Worm (Caenorhabditis elegans) whole organism, L1 larva: Measurements from ENCODE around the gene stc-1.

Source experiments
- C04F5.9 ChIP-seq: sonication (generic microtip); optimal IDR thresholded peaks from 2 replicates; lab custom pipeline; 2016; ENCODE audit warnings: missing genetic modification characterization, missing compliant biosample characterization
- C34B4.2 ChIP-seq: sonication (generic microtip); optimal IDR thresholded peaks from 2 replicates; lab custom pipeline; 2017; ENCODE audit warnings: mild to moderate bottlenecking, missing genetic modification characterization, missing compliant biosample characterization
- F16B12.6 ChIP-seq: fragments of 150-350 bp; optimal IDR thresholded peaks from 2 replicates; lab custom pipeline; 2014; ENCODE audit warnings: missing biosample characterization, missing genetic modification characterization
- aha-1 ChIP-seq: fragments of 150-350 bp; optimal IDR thresholded peaks from 2 replicates; lab custom pipeline; 2014; ENCODE audit warnings: missing biosample characterization, missing genetic modification characterization
- ama-1 ChIP-seq: fragments of 150-350 bp; optimal IDR thresholded peaks from 2 replicates; lab custom pipeline; 2014
- blmp-1 ChIP-seq: fragments of 150-350 bp; optimal IDR thresholded peaks from 2 replicates; lab custom pipeline; 2014; ENCODE audit warnings: missing biosample characterization, missing genetic modification characterization
- ceh-63 ChIP-seq: fragments of 200-800 bp; sonication (Bioruptor generic); optimal IDR thresholded peaks from 2 replicates; lab custom pipeline; 2018; ENCODE audit warnings: mild to moderate bottlenecking, missing genetic modification characterization, missing compliant biosample characterization
- ceh-8 ChIP-seq: fragments of 200-800 bp; sonication (Bioruptor generic); optimal IDR thresholded peaks from 2 replicates; lab custom pipeline; 2018; ENCODE audit warnings: mild to moderate bottlenecking, missing genetic modification characterization, moderate library complexity, missing compliant biosample characterization
- ceh-82 ChIP-seq, 3 experiments: fragments of 150-350 bp in 1 of 3; sonication (generic microtip) in 2 of 3; optimal IDR thresholded peaks; 2 replicates each; lab custom pipeline; 2014 to 2017; ENCODE audit warnings: missing biosample characterization in 3 of 3, missing genetic modification characterization in 3 of 3
- dpl-1 ChIP-seq, 3 experiments: fragments of 150-350 bp in 2 of 3; sonication (generic microtip) in 1 of 3; optimal IDR thresholded peaks; 2 replicates each; lab custom pipeline; 2014 to 2017; ENCODE audit warnings: missing biosample characterization in 3 of 3, missing genetic modification characterization in 3 of 3, missing genetic modification reagents in 3 of 3
- efl-1 ChIP-seq, 4 experiments: fragments of 150-350 bp; optimal IDR thresholded peaks in 3 of 4; peaks in 1 of 4; 1 replicate in 1 of 4; 2 replicates in 3 of 4; lab custom pipeline; 2014; ENCODE audit warnings: missing biosample characterization in 2 of 4, missing genetic modification characterization in 2 of 4, missing genetic modification reagents in 2 of 4
- egl-13 ChIP-seq: sonication (generic microtip); optimal IDR thresholded peaks from 2 replicates; lab custom pipeline; 2016; ENCODE audit warnings: missing genotype, missing genetic modification reagents, missing genetic modification characterization, missing compliant biosample characterization
- egl-27 ChIP-seq, 2 experiments: fragments of 150-350 bp in 1 of 2; sonication (generic microtip); optimal IDR thresholded peaks; 3 replicates each; lab custom pipeline; 2017 to 2018; ENCODE audit warnings: missing biosample characterization in 2 of 2, missing genetic modification characterization in 2 of 2, missing genetic modification reagents in 2 of 2
- elt-2 ChIP-seq: sonication (generic microtip); optimal IDR thresholded peaks from 2 replicates; lab custom pipeline; 2016; ENCODE audit warnings: missing genetic modification characterization, mild to moderate bottlenecking, inconsistent platforms, missing compliant biosample characterization, missing genetic modification reagents
- elt-3 ChIP-seq, 6 experiments: fragments of 150-350 bp in 1 of 6; sonication (generic microtip); optimal IDR thresholded peaks; 2 replicates each; lab custom pipeline; 2017 to 2018; ENCODE audit warnings: missing biosample characterization in 6 of 6, missing genetic modification characterization in 6 of 6, inconsistent platforms in 1 of 6
- hlh-17 ChIP-seq: fragments of 200-800 bp; sonication (Bioruptor generic); optimal IDR thresholded peaks from 2 replicates; lab custom pipeline; 2018; ENCODE audit warnings: missing genetic modification characterization, mild to moderate bottlenecking, missing compliant biosample characterization, moderate library complexity, borderline replicate concordance
- hlh-4 ChIP-seq: sonication (generic microtip); optimal IDR thresholded peaks from 2 replicates; lab custom pipeline; 2016; ENCODE audit warnings: mild to moderate bottlenecking, missing genetic modification characterization, missing compliant biosample characterization
- jun-1 ChIP-seq: fragments of 150-350 bp; optimal IDR thresholded peaks from 2 replicates; lab custom pipeline; 2014; ENCODE audit warnings: missing biosample characterization, missing genetic modification reagents, missing genetic modification characterization
- lin-35 ChIP-seq, 2 experiments: fragments of 150-350 bp; optimal IDR thresholded peaks; 2 replicates each; lab custom pipeline; 2014; ENCODE audit warnings: missing biosample characterization in 2 of 2, missing genetic modification characterization in 2 of 2, missing genetic modification reagents in 2 of 2
- mdl-1 ChIP-seq, 2 experiments: fragments of 150-350 bp; optimal IDR thresholded peaks; 2 replicates each; lab custom pipeline; 2014 to 2017; ENCODE audit warnings: missing biosample characterization in 2 of 2, missing genetic modification characterization in 2 of 2, inconsistent platforms in 1 of 2
- nhr-11 ChIP-seq: fragments of 150-350 bp; optimal IDR thresholded peaks from 2 replicates; lab custom pipeline; 2014; ENCODE audit warnings: missing biosample characterization, missing genetic modification characterization
- nhr-12 ChIP-seq: sonication (generic microtip); optimal IDR thresholded peaks from 2 replicates; lab custom pipeline; 2017; ENCODE audit warnings: missing biosample characterization, missing genetic modification characterization
- nhr-19 ChIP-seq: fragments of 200-800 bp; sonication (Bioruptor generic); conservative IDR thresholded peaks from 2 replicates; pipeline ENCODE4 v1.3.6; 2022; ENCODE audit warnings: missing genetic modification characterization, missing compliant biosample characterization
- nhr-20 ChIP-seq: sonication (generic microtip); optimal IDR thresholded peaks from 2 replicates; lab custom pipeline; 2016; ENCODE audit warnings: mild to moderate bottlenecking, missing genetic modification characterization, missing compliant biosample characterization
- nhr-237 ChIP-seq: fragments of 150-350 bp; optimal IDR thresholded peaks from 2 replicates; lab custom pipeline; 2014; ENCODE audit warnings: missing biosample characterization, missing genetic modification characterization
- nhr-47 ChIP-seq: sonication (generic microtip); optimal IDR thresholded peaks from 2 replicates; lab custom pipeline; 2016; ENCODE audit warnings: mild to moderate bottlenecking, missing genetic modification characterization, moderate library complexity, missing compliant biosample characterization
- nhr-71 ChIP-seq: sonication (generic microtip); optimal IDR thresholded peaks from 2 replicates; lab custom pipeline; 2016; ENCODE audit warnings: mild to moderate bottlenecking, missing genetic modification characterization, moderate library complexity, missing compliant biosample characterization
- nhr-85 ChIP-seq: sonication (generic microtip); peaks from one replicate; lab custom pipeline; 2016; ENCODE audit warnings: missing genetic modification characterization, inconsistent platforms, missing compliant biosample characterization
- nhr-90 ChIP-seq: sonication (generic microtip); optimal IDR thresholded peaks from 2 replicates; lab custom pipeline; 2016; ENCODE audit warnings: mild to moderate bottlenecking, missing genetic modification characterization, missing compliant biosample characterization; ENCODE audit not compliant: poor library complexity
- pax-3 ChIP-seq: fragments of 200-800 bp; sonication (Bioruptor generic); optimal IDR thresholded peaks from 2 replicates; lab custom pipeline; 2018; ENCODE audit warnings: mild to moderate bottlenecking, missing genetic modification characterization, moderate library complexity, missing compliant biosample characterization
- rnt-1 ChIP-seq: sonication (generic microtip); optimal IDR thresholded peaks from 2 replicates; lab custom pipeline; 2016; ENCODE audit warnings: mild to moderate bottlenecking, missing genetic modification characterization, moderate library complexity, missing compliant biosample characterization
- sptf-1 ChIP-seq: fragments of 150-350 bp; optimal IDR thresholded peaks from 2 replicates; lab custom pipeline; 2014; ENCODE audit warnings: missing biosample characterization, missing genetic modification characterization
- sup-37 ChIP-seq: fragments of 200-800 bp; sonication (Bioruptor generic); optimal IDR thresholded peaks from 2 replicates; lab custom pipeline; 2018; ENCODE audit warnings: mild to moderate bottlenecking, missing genetic modification characterization, missing compliant biosample characterization
- swsn-7 ChIP-seq: sonication (generic microtip); optimal IDR thresholded peaks from 2 replicates; lab custom pipeline; 2016; ENCODE audit warnings: missing genetic modification characterization, missing compliant biosample characterization
- tbx-2 ChIP-seq: sonication (generic microtip); optimal IDR thresholded peaks from 2 replicates; lab custom pipeline; 2016; ENCODE audit warnings: missing genetic modification characterization, missing compliant biosample characterization
- tlp-1 ChIP-seq: fragments of 150-350 bp; optimal IDR thresholded peaks from 2 replicates; lab custom pipeline; 2014; ENCODE audit warnings: missing biosample characterization, missing genetic modification characterization
- unc-130 ChIP-seq: fragments of 150-350 bp; optimal IDR thresholded peaks from 2 replicates; lab custom pipeline; 2017; ENCODE audit warnings: missing biosample characterization, missing genetic modification characterization, inconsistent platforms
- unc-30 ChIP-seq: sonication (generic microtip); optimal IDR thresholded peaks from 2 replicates; lab custom pipeline; 2017; ENCODE audit warnings: missing biosample characterization, missing genetic modification characterization
- vab-15 ChIP-seq: sonication (generic microtip); optimal IDR thresholded peaks from 2 replicates; lab custom pipeline; 2017; ENCODE audit warnings: missing genotype, mild to moderate bottlenecking, missing genetic modification characterization, missing compliant biosample characterization
- xbp-1 ChIP-seq: sonication (generic microtip); optimal IDR thresholded peaks from 2 replicates; lab custom pipeline; 2016; ENCODE audit warnings: missing genetic modification characterization, missing compliant biosample characterization
- zag-1 ChIP-seq: fragments of 150-350 bp; optimal IDR thresholded peaks from 2 replicates; lab custom pipeline; 2014; ENCODE audit warnings: missing biosample characterization, missing genetic modification characterization
- ztf-11 ChIP-seq, 2 experiments: sonication (generic microtip); optimal IDR thresholded peaks; 2 replicates each; lab custom pipeline; 2016 to 2017; ENCODE audit warnings: missing genetic modification characterization in 2 of 2, missing biosample characterization in 1 of 2, missing compliant biosample characterization in 1 of 2

Gene stc-1

DNA sequence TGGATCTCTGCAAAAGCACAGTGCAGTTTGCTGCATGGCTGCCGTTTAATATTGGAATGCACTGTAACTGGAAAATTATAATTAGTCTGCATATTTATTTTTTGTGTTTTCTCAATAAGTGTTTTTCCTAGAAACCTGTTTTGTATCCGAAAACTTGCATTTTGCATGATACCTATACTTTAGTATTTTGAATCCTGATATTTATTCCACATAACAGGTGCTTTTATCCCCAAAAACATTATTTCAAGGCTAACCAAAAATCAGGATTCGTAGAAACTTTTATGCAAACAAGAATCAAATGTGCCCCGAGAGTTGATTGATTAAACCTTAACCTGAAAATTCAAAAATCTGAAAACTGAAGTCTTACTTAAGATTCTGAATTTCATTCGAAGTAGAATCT lies 44.6 kb upstream of the stc-1 start:
- TF ChIP-seq mdl-1 (tag; optimal IDR thresholded peaks at IDR 0.05; lab: Kevin White, UChicago) (no peak), nhr-71 (tag; lab: Kevin White, UChicago) (peak; percentile 15), nhr-47 (tag; lab: Kevin White, UChicago) (peak; percentile 15), hlh-4 (tag; lab: Kevin White, UChicago) (peak; percentile 93)

ce11 chrII:8610085-8610484 lies 44.1 kb upstream of the stc-1 start, which contains the start of gene F28C6.9:
Gene F28C6.9, minus strand, starts transcription at chrII:8610185.
- no peak for TF ChIP-seq pax-3 (tag; lab: Kevin White, UChicago)
- no peak for TF ChIP-seq nhr-12 (tag; lab: Kevin White, UChicago)
- no peak for TF ChIP-seq aha-1 (tag; lab: Kevin White, UChicago)
- TF ChIP-seq sup-37 (GFP tag; lab: Kevin White, UChicago), result no peak
- no peak for TF ChIP-seq nhr-85 (tag; lab: Kevin White, UChicago)
- no peak for TF ChIP-seq nhr-71 (tag; lab: Kevin White, UChicago)
- no peak for TF ChIP-seq lin-35 (GFP tag; optimal IDR thresholded peaks at IDR 0.05; lab: Kevin White, UChicago)
- no peak for TF ChIP-seq blmp-1 (tag; lab: Kevin White, UChicago)
- no peak for TF ChIP-seq egl-13 (tag; lab: Kevin White, UChicago)
- TF ChIP-seq elt-2 (tag; lab: Kevin White, UChicago), result no peak

ce11 chrII:8607662-8608061 lies 41.7 kb upstream of the stc-1 start, which contains the start of gene F28C6.10:
Gene F28C6.10, plus strand, starts transcription at chrII:8607962.
- TF ChIP-seq ceh-8 (GFP tag; lab: Kevin White, UChicago) (no peak), nhr-11 (tag; lab: Kevin White, UChicago) (no peak), ceh-82 (tag; optimal IDR thresholded peaks at IDR 0.05; lab: Kevin White, UChicago) (no peak)

DNA sequence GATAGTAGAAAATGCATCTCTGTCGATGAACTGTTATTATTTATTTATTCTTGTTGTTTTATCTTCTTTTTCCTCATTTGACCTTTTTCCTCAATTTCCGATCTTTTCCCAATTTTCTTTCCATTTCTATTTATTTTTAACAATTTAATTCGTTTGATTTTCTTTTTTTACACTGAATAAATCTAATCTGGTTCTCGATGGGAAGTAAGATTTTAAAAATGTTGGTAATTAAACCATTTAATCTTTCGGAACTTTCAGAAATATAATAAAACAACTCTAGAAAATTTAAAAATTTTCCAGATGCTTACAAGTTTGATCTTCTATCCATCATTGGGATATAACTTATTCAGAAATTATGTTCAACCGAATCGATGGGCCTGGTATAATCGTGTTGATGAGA lies 40.6 kb upstream of the stc-1 start, which contains the start of gene F28C6.8:
F28C6.8 (plus strand) TSS at position 301 of the 400 bp plus-strand sequence.
- TF ChIP-seq egl-13 (tag; lab: Kevin White, UChicago) (no peak), unc-130 (no peak), ceh-63 (GFP tag; lab: Kevin White, UChicago) (no peak), unc-30 (tag; lab: Kevin White, UChicago) (no peak), C04F5.9 (tag; lab: Kevin White, UChicago) (no peak), dpl-1 (GFP tag; optimal IDR thresholded peaks at IDR 0.05; lab: Kevin White, UChicago) (no peak), tbx-2 (tag; lab: Kevin White, UChicago) (no peak), xbp-1 (no peak), nhr-237 (tag; lab: Kevin White, UChicago) (no peak), hlh-17 (GFP tag; lab: Kevin White, UChicago) (no peak), jun-1 (no peak), rnt-1 (tag; lab: Kevin White, UChicago) (no peak), nhr-47 (tag; lab: Kevin White, UChicago) (no peak), nhr-90 (tag; lab: Kevin White, UChicago) (no peak), swsn-7 (no peak), nhr-19 (GFP tag; lab: Robert Waterston, UW) (no peak)

DNA sequence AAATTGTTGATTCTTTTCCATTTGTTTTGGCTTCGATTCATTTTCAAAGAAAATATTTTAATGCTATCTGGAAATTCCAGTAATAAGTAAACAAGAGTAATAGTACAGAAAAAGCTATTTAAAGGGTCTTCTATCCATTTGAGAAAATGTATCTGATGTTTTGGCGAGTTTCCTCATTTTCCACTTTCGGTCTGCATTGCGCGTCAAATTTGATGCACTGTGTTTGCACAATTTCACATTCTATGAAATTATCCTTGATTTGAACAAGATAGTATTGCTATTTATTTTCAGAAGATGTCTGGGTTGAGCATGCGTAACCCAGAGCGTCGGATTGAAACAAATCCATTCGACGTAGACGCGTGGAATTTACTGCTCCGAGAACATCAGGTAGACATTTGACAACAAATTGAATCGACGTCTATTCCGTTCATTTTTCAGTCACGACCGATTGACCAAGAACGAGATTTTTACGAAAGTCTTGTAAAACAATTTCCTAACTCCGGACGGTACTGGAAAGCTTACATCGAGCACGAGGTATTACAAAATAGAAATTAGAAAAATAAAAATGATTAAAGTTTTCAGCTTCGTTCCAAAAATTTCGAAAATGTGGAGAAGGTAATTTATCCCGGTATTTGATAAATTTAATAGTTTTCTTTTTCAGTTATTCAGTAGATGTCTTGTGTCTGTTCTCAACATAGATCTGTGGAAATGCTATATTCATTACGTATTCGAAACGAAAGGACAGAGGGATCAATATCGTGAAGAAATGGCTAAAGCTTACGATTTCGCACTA lies 37.8 kb upstream of the stc-1 start, which contains the start of gene suf-1:
suf-1 (plus strand) TSS at position 280 of the 793 bp plus-strand sequence.
- no peak for TF ChIP-seq tlp-1 (tag; lab: Kevin White, UChicago)
- TF ChIP-seq nhr-20 (tag; lab: Kevin White, UChicago), result peak; percentile 30
- TF ChIP-seq zag-1 (tag; lab: Kevin White, UChicago), result no peak
- no peak for TF ChIP-seq vab-15 (tag; lab: Kevin White, UChicago)
- peak; percentile 50 to 51 for TF ChIP-seq efl-1 (optimal IDR thresholded peaks at IDR 0.05; lab: Kevin White, UChicago)
- TF ChIP-seq efl-1 (GFP tag; optimal IDR thresholded peaks at IDR 0.05 in 1 of 2; lab: Kevin White, UChicago), result peak; percentile 42 to 92
- TF ChIP-seq nhr-47 (tag; lab: Kevin White, UChicago), result peak; percentile 39
- TF ChIP-seq nhr-19 (GFP tag; lab: Robert Waterston, UW), result 0 out of 2 replicates have a peak, but pooled peaks have one; percentile 18
- TF ChIP-seq ztf-11 (tag; optimal IDR thresholded peaks at IDR 0.05; lab: Kevin White, UChicago), result no peak
- peak; percentile 45 for TF ChIP-seq nhr-71 (tag; lab: Kevin White, UChicago)
- TF ChIP-seq nhr-12 (tag; lab: Kevin White, UChicago), result no peak
- no peak for TF ChIP-seq sptf-1
- TF ChIP-seq rnt-1 (tag; lab: Kevin White, UChicago), result peak; percentile 46
- TF ChIP-seq ama-1, result peak; percentile 78
- no peak for TF ChIP-seq egl-27 (tag; optimal IDR thresholded peaks at IDR 0.05; lab: Kevin White, UChicago)
- peak in 1 of 6 experiments; percentile 2 for TF ChIP-seq elt-3 (tag; optimal IDR thresholded peaks at IDR 0.05; lab: Kevin White, UChicago)
- no peak for TF ChIP-seq C34B4.2 (tag; lab: Kevin White, UChicago)
- TF ChIP-seq F16B12.6 (tag; lab: Kevin White, UChicago), result peak; percentile 78
